Fruit fly (Drosophila melanogaster) whole organism, embryonic: ENCODE data around the gene CG31099.

ENCODE experiments used
- ATbp ChIP-seq: fragments of 200-800 bp; sonication (Bioruptor generic); optimal IDR thresholded peaks from 2 replicates; lab custom pipeline; 2017; ENCODE audit warnings: missing biosample characterization, mild to moderate bottlenecking, missing genetic modification characterization, missing genetic modification reagents
- Abd-B ChIP-seq: fragments of 200-800 bp; sonication (Bioruptor generic); optimal IDR thresholded peaks from 2 replicates; lab custom pipeline; 2018; ENCODE audit warnings: missing biosample characterization, mild to moderate bottlenecking, missing genetic modification characterization, moderate library complexity
- Aef1 ChIP-seq: fragments of 200-800 bp; sonication (Bioruptor generic); IDR thresholded peaks from 3 replicates; pipeline ENCODE4 v1.3.6; 2022; ENCODE audit warnings: missing biosample characterization, missing genetic modification characterization
- Awh ChIP-seq: fragments of 200-800 bp; sonication (Bioruptor generic); IDR thresholded peaks from 2 replicates; pipeline ENCODE4, ENCODE4 v1.3.6; 2022; ENCODE audit warnings: missing biosample characterization, missing genetic modification characterization
- CG1024 ChIP-seq: fragments of 200-800 bp; sonication (Bioruptor generic); IDR thresholded peaks from 2 replicates; pipeline ENCODE4 v1.3.6; 2022; ENCODE audit warnings: missing biosample characterization, missing genetic modification characterization
- CG10321 ChIP-seq: fragments of 200-800 bp; sonication (Bioruptor generic); IDR thresholded peaks from 2 replicates; pipeline ENCODE4 v1.3.6; 2022; ENCODE audit warnings: missing biosample characterization, missing genetic modification characterization
- CG10959 ChIP-seq: fragments of 200-800 bp; sonication (Bioruptor generic); IDR thresholded peaks from 2 replicates; pipeline ENCODE4 v1.3.6; 2022; ENCODE audit warnings: missing biosample characterization, missing genetic modification characterization
- CG11456 ChIP-seq: fragments of 200-800 bp; sonication (Bioruptor generic); IDR thresholded peaks from 3 replicates; pipeline ENCODE4 v1.3.6; 2022; ENCODE audit warnings: missing biosample characterization, missing genetic modification characterization
- CG12659 ChIP-seq: fragments of 200-800 bp; sonication (Bioruptor generic); optimal IDR thresholded peaks from 3 replicates; lab custom pipeline; 2017; ENCODE audit warnings: mild to moderate bottlenecking, missing biosample characterization, missing genetic modification reagents, missing genetic modification characterization
- CG14014 ChIP-seq: fragments of 200-800 bp; sonication (Bioruptor generic); IDR thresholded peaks from 2 replicates; pipeline ENCODE4 v1.3.6; 2022; ENCODE audit warnings: missing biosample characterization, missing genetic modification characterization
- CG15601 ChIP-seq: fragments of 200-800 bp; sonication (Bioruptor generic); optimal IDR thresholded peaks from 3 replicates; lab custom pipeline; 2019; ENCODE audit warnings: missing biosample characterization, mild to moderate bottlenecking, missing genetic modification characterization, moderate library complexity
- CG17359 ChIP-seq: fragments of 200-800 bp; sonication (Bioruptor generic); optimal IDR thresholded peaks from 3 replicates; lab custom pipeline; 2018; ENCODE audit warnings: missing biosample characterization, mild to moderate bottlenecking, missing genetic modification characterization, moderate library complexity
- CG17802 ChIP-seq: fragments of 200-800 bp; sonication (Bioruptor generic); optimal IDR thresholded peaks from 2 replicates; lab custom pipeline; 2018; ENCODE audit warnings: missing biosample characterization, mild to moderate bottlenecking, missing genetic modification characterization, moderate library complexity
- CG17829 ChIP-seq: fragments of 200-800 bp; optimal IDR thresholded peaks from 2 replicates; lab custom pipeline; 2019; ENCODE audit warnings: missing biosample characterization, mild to moderate bottlenecking, missing genetic modification characterization, moderate library complexity
- CG2889 ChIP-seq: fragments of 200-800 bp; sonication (Bioruptor generic); IDR thresholded peaks from 3 replicates; pipeline ENCODE4 v1.3.6; 2022; ENCODE audit warnings: missing biosample characterization, missing genetic modification characterization
- CG32532 ChIP-seq: fragments of 200-800 bp; sonication (Bioruptor generic); IDR thresholded peaks from 2 replicates; pipeline ENCODE4 v1.3.6; 2022; ENCODE audit warnings: missing biosample characterization, missing genetic modification characterization
- CG32767 ChIP-seq: fragments of 200-800 bp; sonication (Bioruptor generic); IDR thresholded peaks from 2 replicates; pipeline ENCODE4 v1.3.6; 2022; ENCODE audit warnings: missing biosample characterization, missing genetic modification characterization
- CG3281 ChIP-seq: fragments of 200-800 bp; sonication (Bioruptor generic); optimal IDR thresholded peaks from 3 replicates; lab custom pipeline; 2017; ENCODE audit warnings: missing biosample characterization, mild to moderate bottlenecking, missing genetic modification characterization
- CG6654 ChIP-seq: fragments of 200-800 bp; sonication (Bioruptor generic); optimal IDR thresholded peaks from 2 replicates; lab custom pipeline; 2017; ENCODE audit warnings: missing biosample characterization, mild to moderate bottlenecking, missing genetic modification characterization
- CG7357 ChIP-seq: fragments of 200-800 bp; sonication (Bioruptor generic); IDR thresholded peaks from 3 replicates; pipeline ENCODE4 v1.3.6; 2022; ENCODE audit warnings: missing biosample characterization, missing genetic modification characterization
- CG7786 ChIP-seq: fragments of 200-800 bp; sonication (Bioruptor generic); optimal IDR thresholded peaks from 2 replicates; lab custom pipeline; 2016; ENCODE audit warnings: missing biosample characterization, missing genetic modification characterization
- CG7963 ChIP-seq: fragments of 200-800 bp; sonication (Bioruptor generic); IDR thresholded peaks from 3 replicates; pipeline ENCODE4 v1.3.6; 2022; ENCODE audit warnings: missing biosample characterization, missing genetic modification characterization; ENCODE audit not compliant: partially characterized antibody
- CG8765 ChIP-seq: fragments of 200-800 bp; sonication (Bioruptor generic); IDR thresholded peaks from 2 replicates; pipeline ENCODE4 v1.3.6; 2022; ENCODE audit warnings: missing biosample characterization, missing genetic modification characterization
- CG9215 ChIP-seq: fragments of 200-800 bp; sonication (Bioruptor generic); IDR thresholded peaks from 2 replicates; pipeline ENCODE4 v1.3.6; 2022; ENCODE audit warnings: missing biosample characterization, missing genetic modification characterization
- CHES-1-like ChIP-seq: fragments of 200-800 bp; sonication (Bioruptor generic); optimal IDR thresholded peaks from 2 replicates; lab custom pipeline; 2016; ENCODE audit warnings: missing biosample characterization, missing genetic modification characterization
- CoRest ChIP-seq: fragments of 200-800 bp; sonication (Bioruptor generic); optimal IDR thresholded peaks from 3 replicates; lab custom pipeline; 2018; ENCODE audit warnings: missing biosample characterization, mild to moderate bottlenecking, missing genetic modification characterization, moderate library complexity
- Dip2 ChIP-seq: fragments of 200-800 bp; sonication (Bioruptor generic); IDR thresholded peaks from 2 replicates; pipeline ENCODE4 v1.3.6; 2022; ENCODE audit warnings: missing biosample characterization, missing genetic modification characterization
- Ets97D ChIP-seq: fragments of 200-800 bp; sonication (Bioruptor generic); optimal IDR thresholded peaks from 3 replicates; lab custom pipeline; 2016; ENCODE audit warnings: missing biosample characterization, missing genetic modification characterization
- Hsf ChIP-seq: fragments of 200-800 bp; sonication (Bioruptor generic); optimal IDR thresholded peaks from 3 replicates; lab custom pipeline; 2016; ENCODE audit warnings: missing biosample characterization, missing genetic modification characterization
- NFAT ChIP-seq: fragments of 200-800 bp; sonication (Bioruptor generic); IDR thresholded peaks from 2 replicates; pipeline ENCODE4 v1.3.6; 2022; ENCODE audit warnings: missing biosample characterization, missing genetic modification characterization
- Poxn ChIP-seq: fragments of 200-800 bp; sonication (Bioruptor generic); IDR thresholded peaks from 2 replicates; pipeline ENCODE4 v1.3.6; 2022; ENCODE audit warnings: missing biosample characterization, missing genetic modification characterization
- Rfx ChIP-seq: fragments of 200-800 bp; sonication (Bioruptor generic); IDR thresholded peaks from 2 replicates; pipeline ENCODE4 v1.3.6; 2022; ENCODE audit warnings: missing biosample characterization, missing genetic modification characterization
- amos ChIP-seq: fragments of 200-800 bp; sonication (Bioruptor generic); IDR thresholded peaks from 2 replicates; pipeline ENCODE4 v1.3.6; 2022; ENCODE audit warnings: missing biosample characterization, missing genetic modification characterization; ENCODE audit not compliant: partially characterized antibody
- cg ChIP-seq: fragments of 200-800 bp; sonication (Bioruptor generic); optimal IDR thresholded peaks from 3 replicates; lab custom pipeline; 2019; ENCODE audit warnings: missing biosample characterization, mild to moderate bottlenecking, missing genetic modification characterization, moderate library complexity
- crp ChIP-seq, 2 experiments: fragments of 200-800 bp; sonication (Bioruptor generic); optimal IDR thresholded peaks; 2 replicates in 1 of 2; 3 replicates in 1 of 2; lab custom pipeline; 2017; ENCODE audit warnings: missing biosample characterization in 2 of 2, missing genetic modification characterization in 2 of 2, mild to moderate bottlenecking in 1 of 2, moderate library complexity in 1 of 2
- disco-r ChIP-seq: fragments of 200-800 bp; sonication (Bioruptor generic); optimal IDR thresholded peaks from 2 replicates; lab custom pipeline; 2016; ENCODE audit warnings: missing biosample characterization, missing genetic modification characterization
- esg ChIP-seq: fragments of 200-800 bp; sonication (Bioruptor generic); conservative IDR thresholded peaks from 2 replicates; pipeline ENCODE4 v1.3.6; 2022; ENCODE audit warnings: missing biosample characterization, missing genetic modification characterization
- gsb-n ChIP-seq: fragments of 200-800 bp; sonication (Bioruptor generic); optimal IDR thresholded peaks from 3 replicates; lab custom pipeline; 2018; ENCODE audit warnings: missing biosample characterization, mild to moderate bottlenecking, missing genetic modification characterization
- ind ChIP-seq: fragments of 200-800 bp; sonication (Bioruptor generic); optimal IDR thresholded peaks from 3 replicates; lab custom pipeline; 2016; ENCODE audit warnings: missing biosample characterization, missing genetic modification characterization
- ken ChIP-seq: fragments of 200-800 bp; sonication (Bioruptor generic); IDR thresholded peaks from 3 replicates; pipeline ENCODE4 v1.3.6; 2022; ENCODE audit warnings: missing biosample characterization, missing genetic modification characterization
- nau ChIP-seq: fragments of 200-800 bp; sonication (Bioruptor generic); optimal IDR thresholded peaks from 3 replicates; lab custom pipeline; 2017; ENCODE audit warnings: missing biosample characterization, mild to moderate bottlenecking, missing genetic modification characterization, missing genetic modification reagents
- pfk ChIP-seq: fragments of 200-800 bp; sonication (Bioruptor generic); optimal IDR thresholded peaks from 2 replicates; lab custom pipeline; 2018; ENCODE audit warnings: missing biosample characterization, mild to moderate bottlenecking, missing genetic modification characterization, moderate library complexity
- pnt ChIP-seq: fragments of 200-800 bp; sonication (Bioruptor generic); optimal IDR thresholded peaks from 3 replicates; lab custom pipeline; 2016; ENCODE audit warnings: missing biosample characterization, missing genetic modification characterization
- pros ChIP-seq: fragments of 200-800 bp; sonication (Bioruptor generic); optimal IDR thresholded peaks from 3 replicates; lab custom pipeline; 2019; ENCODE audit warnings: missing biosample characterization, mild to moderate bottlenecking, missing genetic modification characterization, moderate library complexity
- salm ChIP-seq: fragments of 200-800 bp; sonication (Bioruptor generic); optimal IDR thresholded peaks from 2 replicates; lab custom pipeline; 2018; ENCODE audit warnings: missing biosample characterization, mild to moderate bottlenecking, missing genetic modification characterization
- schlank ChIP-seq: fragments of 200-800 bp; sonication (Bioruptor generic); optimal IDR thresholded peaks from 2 replicates; lab custom pipeline; 2018; ENCODE audit warnings: missing biosample characterization, mild to moderate bottlenecking, missing genetic modification characterization
- seq ChIP-seq: fragments of 200-800 bp; sonication (Bioruptor generic); IDR thresholded peaks from 2 replicates; pipeline ENCODE4 v1.3.6; 2022; ENCODE audit warnings: missing biosample characterization, missing genetic modification characterization
- slp2 ChIP-seq: fragments of 200-800 bp; sonication (Bioruptor generic); optimal IDR thresholded peaks from 2 replicates; lab custom pipeline; 2016; ENCODE audit warnings: missing biosample characterization, missing genetic modification characterization
- twi ChIP-seq: fragments of 200-800 bp; optimal IDR thresholded peaks from 2 replicates; lab custom pipeline; 2019; ENCODE audit warnings: missing biosample characterization, mild to moderate bottlenecking, missing genetic modification characterization, moderate library complexity
- usp ChIP-seq: fragments of >200 bp; optimal IDR thresholded peaks from 2 replicates; lab custom pipeline; 2017; ENCODE audit warnings: missing biosample characterization, missing genetic modification characterization
- zfh2 ChIP-seq: fragments of 200-800 bp; sonication (Bioruptor generic); optimal IDR thresholded peaks from 2 replicates; lab custom pipeline; 2016; ENCODE audit warnings: missing biosample characterization, missing genetic modification characterization

The CG31099 gene

dm6 chr3R:25265589-25266201 lies 45.0 kb downstream of the CG31099 start, which contains the start of the genes GlnRS and RIOK2 (continued):
- TF ChIP-seq slp2 (GFP tag; lab: Kevin White, UChicago) (no peak), CG14014 (GFP tag; lab: Robert Waterston, UW) (no peak), schlank (no peak), pnt (GFP tag; lab: Kevin White, UChicago) (no peak), CG8765 (no peak), CG12659 (GFP tag; lab: Kevin White, UChicago) (peak; percentile 64), CG10959 (GFP tag; lab: Robert Waterston, UW) (no peak), CHES-1-like (GFP tag; lab: Kevin White, UChicago) (peak; percentile 64), seq (GFP tag; lab: Robert Waterston, UW) (no peak), CG10321 (GFP tag; lab: Robert Waterston, UW) (no peak), CG15601 (tag; lab: Kevin White, UChicago) (no peak), ken (GFP tag; lab: Robert Waterston, UW) (no peak), disco-r (GFP tag; lab: Kevin White, UChicago) (no peak), Poxn (GFP tag; lab: Robert Waterston, UW) (no peak), CG17359 (no peak), CG7357 (peak; percentile 99), CoRest (tag; lab: Kevin White, UChicago) (no peak), usp (no peak), pfk (no peak), CG7963 (peak; percentile 93), nau (GFP tag; lab: Kevin White, UChicago) (no peak), Dip2 (GFP tag; lab: Robert Waterston, UW) (no peak), CG6654 (GFP tag; lab: Kevin White, UChicago) (no peak), CG7786 (GFP tag; lab: Kevin White, UChicago) (peak; percentile 10), CG32532 (GFP tag; lab: Robert Waterston, UW) (no peak), ind (GFP tag; lab: Kevin White, UChicago) (no peak), zfh2 (peak; percentile 27), esg (no peak), CG9215 (GFP tag; lab: Robert Waterston, UW) (no peak), CG1024 (GFP tag; lab: Robert Waterston, UW) (peak; percentile 88), twi (peak; percentile 28), Aef1 (GFP tag; lab: Robert Waterston, UW) (no peak), Awh (GFP tag; lab: Robert Waterston, UW) (no peak), cg (GFP tag; lab: Kevin White, UChicago) (no peak), gsb-n (no peak), crp (GFP tag; optimal IDR thresholded peaks at IDR 0.05; lab: Kevin White, UChicago) (peak in 1 of 2 experiments; percentile 63), Abd-B (GFP tag; lab: Kevin White, UChicago) (no peak), CG3281 (GFP tag; lab: Kevin White, UChicago) (no peak), Ets97D (peak; percentile 85), CG32767 (GFP tag; lab: Robert Waterston, UW) (no peak), CG17802 (tag; lab: Kevin White, UChicago) (peak; percentile 92), NFAT (GFP tag; lab: Robert Waterston, UW) (no peak; the same call in 1 of the 2 replicates), CG17829 (tag; lab: Kevin White, UChicago) (peak; percentile 59), Rfx (GFP tag; lab: Robert Waterston, UW) (peak; percentile 52), amos (GFP tag; lab: Robert Waterston, UW) (peak; percentile 97), CG2889 (GFP tag; lab: Robert Waterston, UW) (no peak), salm (tag; lab: Kevin White, UChicago) (no peak), CG11456 (no peak), ATbp (GFP tag; lab: Kevin White, UChicago) (no peak), pros (no peak), Hsf (GFP tag; lab: Kevin White, UChicago) (peak; percentile 35)
